Worm (Caenorhabditis elegans): Measurements from ENCODE around the gene F21A3.2.

F21A3.2 gene

ce11 chrV:15498434-15498833 lies 35.3 kb downstream of the F21A3.2 start, which contains the start of gene C06B8.7:
C06B8.7 (plus strand) TSS chrV:15498734.
- TF ChIP-seq Y53G8AR.9 (GFP tag; conservative IDR thresholded peaks at IDR 0.05) = no peak

ce11 chrV:15497731-15498130 lies 36.0 kb downstream of the F21A3.2 start:
- TF ChIP-seq snpc-4 (GFP tag; optimal IDR thresholded peaks at IDR 0.05) (no peak), snpc-4 (tag; optimal IDR thresholded peaks at IDR 0.05) (peak in 2 of 4 experiments; percentile 27 to 54), xnd-1 (tag; optimal IDR thresholded peaks at IDR 0.05) (no peak), F52B5.7 (tag; optimal IDR thresholded peaks at IDR 0.05) (no peak), B0336.3 (GFP tag; IDR thresholded peaks at IDR 0.05) (no peak), hmg-1.2 (GFP tag; IDR thresholded peaks at IDR 0.05) (peak; percentile 84), pha-4 (tag; optimal IDR thresholded peaks at IDR 0.05) (peak; percentile 74), tlf-1 (GFP tag; optimal IDR thresholded peaks at IDR 0.05) (no peak), attf-5 (GFP tag; optimal IDR thresholded peaks at IDR 0.05) (peak; percentile 65), hlh-12 (tag; optimal IDR thresholded peaks at IDR 0.05) (no peak), nhr-80 (tag; optimal IDR thresholded peaks at IDR 0.05) (peak; percentile 97), F55B11.4 (tag; optimal IDR thresholded peaks at IDR 0.05; ENCODE audit: borderline replicate concordance, insufficient read depth) (no peak), hsf-1 (GFP tag; IDR thresholded peaks at IDR 0.05) (no peak), nhr-90 (tag; optimal IDR thresholded peaks at IDR 0.05) (no peak), let-526 (GFP tag; IDR thresholded peaks at IDR 0.05) (no peak), bed-2 (GFP tag; IDR thresholded peaks at IDR 0.05) (no peak)

- no peak for TF ChIP-seq ceh-58 (GFP tag; IDR thresholded peaks at IDR 0.05)
- no peak for TF ChIP-seq attf-5 (GFP tag; optimal IDR thresholded peaks at IDR 0.05)
- TF ChIP-seq him-1 (tag; optimal IDR thresholded peaks at IDR 0.05) = no peak
- TF ChIP-seq tbp1 (GFP tag; optimal IDR thresholded peaks at IDR 0.05) = no peak
- TF ChIP-seq repo-1 (tag; optimal IDR thresholded peaks at IDR 0.05) = no peak
- TF ChIP-seq nfyb-1 (GFP tag; IDR thresholded peaks at IDR 0.05) = no peak
- TF ChIP-seq ztf-18 (tag; optimal IDR thresholded peaks at IDR 0.05) = no peak
- no peak for TF ChIP-seq let-607 (tag; optimal IDR thresholded peaks at IDR 0.05)
Observed at ce11 chrV:15495169-15495568, 38.6 kb downstream of the F21A3.2 start, which contains the start of gene srh-219. srh-219 (plus strand) TSS chrV:15495469.

DNA sequence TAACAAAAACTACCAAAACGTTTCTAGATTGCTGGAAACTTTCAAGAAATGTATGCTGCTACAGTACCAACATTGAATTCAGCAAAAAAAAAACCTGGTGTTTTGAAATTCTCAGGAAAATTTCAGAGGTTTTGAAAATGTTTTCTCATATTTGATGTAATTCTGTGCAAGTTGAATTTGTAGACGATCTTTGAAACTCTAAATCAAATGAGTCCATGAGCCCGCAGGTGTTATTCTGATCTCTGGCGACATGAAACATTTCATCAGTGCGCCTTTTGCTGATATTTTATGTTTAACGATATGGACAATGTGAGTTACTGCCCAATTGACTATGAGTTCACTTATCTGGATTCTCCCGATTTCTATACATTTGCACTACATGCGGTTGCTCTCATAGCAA lies 40.1 kb downstream of the F21A3.2 start, which contains the start of gene srh-218:
Gene srh-218, plus strand, starts transcription at position 301 of the 400 bp plus-strand sequence.
- TF ChIP-seq hrde-1 (tag; optimal IDR thresholded peaks at IDR 0.05; ENCODE audit: borderline replicate concordance) (no peak), nhr-120 (GFP tag; IDR thresholded peaks at IDR 0.05) (no peak), lsy-27 (tag; optimal IDR thresholded peaks at IDR 0.05; ENCODE audit: borderline replicate concordance, insufficient read depth) (no peak), somi-1 (GFP tag; optimal IDR thresholded peaks at IDR 0.05) (no peak), B0261.1 (tag; optimal IDR thresholded peaks at IDR 0.05) (no peak), nhr-27 (tag; optimal IDR thresholded peaks at IDR 0.05) (no peak), die-1 (tag; optimal IDR thresholded peaks at IDR 0.05) (no peak), fkh-3 (tag; optimal IDR thresholded peaks at IDR 0.05) (no peak), F33H1.4 (GFP tag; IDR thresholded peaks at IDR 0.05) (no peak), hmg-20 (GFP tag; IDR thresholded peaks at IDR 0.05) (no peak), tbp1 (GFP tag; optimal IDR thresholded peaks at IDR 0.05) (no peak)

All from whole organism, young adult.